Fruit fly (Drosophila melanogaster) whole organism, embryonic: ENCODE measurements around the gene CG7650.
A peak's percentile ranks its signal among the peaks of the same experiment; 100 is the strongest.

Experiments used
- CG11695 ChIP-seq: fragments of 200-800 bp; sonication (Bioruptor generic); IDR thresholded peaks from 3 replicates; pipeline ENCODE4 v1.3.6; 2022; ENCODE audit warnings: missing biosample characterization, missing genetic modification characterization
- CG12104 ChIP-seq: fragments of 200-800 bp; sonication (Bioruptor generic); optimal IDR thresholded peaks from 3 replicates; lab custom pipeline; 2016; ENCODE audit warnings: missing biosample characterization, missing genetic modification characterization
- CG12155 ChIP-seq: fragments of 200-800 bp; sonication (Bioruptor generic); optimal IDR thresholded peaks from 3 replicates; lab custom pipeline; 2016; ENCODE audit warnings: missing biosample characterization, missing genetic modification characterization
- CG12299 ChIP-seq: fragments of 200-800 bp; sonication (Bioruptor generic); optimal IDR thresholded peaks from 2 replicates; lab custom pipeline; 2018; ENCODE audit warnings: missing biosample characterization, mild to moderate bottlenecking, missing genetic modification characterization
- CG13287 ChIP-seq: fragments of 200-800 bp; sonication (Bioruptor generic); IDR thresholded peaks from 2 replicates; pipeline ENCODE4 v1.3.6; 2022; ENCODE audit warnings: missing biosample characterization, missing genetic modification characterization; ENCODE audit not compliant: partially characterized antibody
- CG13894 ChIP-seq: fragments of 200-800 bp; sonication (Bioruptor generic); optimal IDR thresholded peaks from 3 replicates; lab custom pipeline; 2018; ENCODE audit warnings: missing biosample characterization, mild to moderate bottlenecking, missing genetic modification characterization, moderate library complexity
- CG14050 ChIP-seq: fragments of 200-800 bp; sonication (Bioruptor generic); IDR thresholded peaks from 3 replicates; pipeline ENCODE4 v1.3.6; 2022; ENCODE audit warnings: missing biosample characterization, missing genetic modification characterization
- CG17328 ChIP-seq: fragments of 200-800 bp; sonication (Bioruptor generic); IDR thresholded peaks from 2 replicates; pipeline ENCODE4 v1.3.6; 2022; ENCODE audit warnings: missing biosample characterization, missing genetic modification characterization
- CG1792 ChIP-seq: fragments of 200-800 bp; sonication (Bioruptor generic); optimal IDR thresholded peaks from 2 replicates; lab custom pipeline; 2016; ENCODE audit warnings: missing biosample characterization, missing genetic modification characterization
- CG2875 ChIP-seq: fragments of 200-800 bp; sonication (Bioruptor generic); optimal IDR thresholded peaks from 2 replicates; lab custom pipeline; 2017; ENCODE audit warnings: missing biosample characterization, mild to moderate bottlenecking, missing genetic modification characterization, missing genetic modification reagents
- CG30020 ChIP-seq: fragments of 200-800 bp; optimal IDR thresholded peaks from 2 replicates; lab custom pipeline; 2019; ENCODE audit warnings: missing biosample characterization, mild to moderate bottlenecking, missing genetic modification characterization, moderate library complexity
- CG33557 ChIP-seq: fragments of 200-800 bp; sonication (Bioruptor generic); optimal IDR thresholded peaks from 2 replicates; lab custom pipeline; 2019; ENCODE audit warnings: missing biosample characterization, mild to moderate bottlenecking, missing genetic modification characterization, moderate library complexity
- CG3995 ChIP-seq: fragments of 200-800 bp; sonication (Bioruptor generic); optimal IDR thresholded peaks from 3 replicates; lab custom pipeline; 2016; ENCODE audit warnings: missing biosample characterization, missing genetic modification characterization
- CG4404 ChIP-seq: fragments of 200-800 bp; sonication (Bioruptor generic); IDR thresholded peaks from 2 replicates; pipeline ENCODE4 v1.3.6; 2022; ENCODE audit warnings: missing biosample characterization, missing genetic modification characterization
- CG4424 ChIP-seq: fragments of 200-800 bp; sonication (Bioruptor generic); optimal IDR thresholded peaks from 3 replicates; lab custom pipeline; 2016; ENCODE audit warnings: missing biosample characterization, missing genetic modification characterization
- CG4820 ChIP-seq: fragments of 200-800 bp; sonication (Bioruptor generic); optimal IDR thresholded peaks from 3 replicates; lab custom pipeline; 2016; ENCODE audit warnings: missing biosample characterization, missing genetic modification characterization
- CG6813 ChIP-seq: fragments of 200-800 bp; sonication (Bioruptor generic); optimal IDR thresholded peaks from 2 replicates; lab custom pipeline; 2017; ENCODE audit warnings: missing biosample characterization, missing genetic modification characterization, mild to moderate bottlenecking, moderate library complexity, missing genetic modification reagents
- Dip2 ChIP-seq: fragments of 200-800 bp; sonication (Bioruptor generic); IDR thresholded peaks from 2 replicates; pipeline ENCODE4 v1.3.6; 2022; ENCODE audit warnings: missing biosample characterization, missing genetic modification characterization
- Dll ChIP-seq: fragments of 200-800 bp; sonication (Bioruptor generic); IDR thresholded peaks from 4 replicates; pipeline ENCODE4 v1.3.6; 2022; ENCODE audit warnings: missing biosample characterization, missing genetic modification characterization; ENCODE audit not compliant: partially characterized antibody
- Doc2 ChIP-seq: fragments of 200-800 bp; sonication (Bioruptor generic); IDR thresholded peaks from 2 replicates; pipeline ENCODE4 v1.3.6; 2022; ENCODE audit warnings: missing biosample characterization, missing genetic modification characterization
- Dp ChIP-seq: fragments of 200-800 bp; sonication (Bioruptor generic); optimal IDR thresholded peaks from 2 replicates; lab custom pipeline; 2018; ENCODE audit warnings: missing biosample characterization, mild to moderate bottlenecking, missing genetic modification characterization, moderate library complexity
- Dref ChIP-seq: fragments of 200-800 bp; sonication (Bioruptor generic); IDR thresholded peaks from 2 replicates; pipeline ENCODE4 v1.3.6; 2022; ENCODE audit warnings: missing biosample characterization, missing genetic modification characterization
- HLH54F ChIP-seq: fragments of 200-800 bp; sonication (Bioruptor generic); optimal IDR thresholded peaks from 3 replicates; lab custom pipeline; 2016; ENCODE audit warnings: missing biosample characterization, missing genetic modification characterization
- Hand ChIP-seq: fragments of 200-800 bp; sonication (Bioruptor generic); optimal IDR thresholded peaks from 2 replicates; lab custom pipeline; 2017; ENCODE audit warnings: mild to moderate bottlenecking, missing biosample characterization, missing genetic modification reagents, missing genetic modification characterization
- Hr39 ChIP-seq: fragments of >200 bp; optimal IDR thresholded peaks from 2 replicates; lab custom pipeline; 2017
- Jarid2 ChIP-seq: fragments of 200-800 bp; sonication (Bioruptor generic); optimal IDR thresholded peaks from 3 replicates; lab custom pipeline; 2017; ENCODE audit warnings: mild to moderate bottlenecking, missing biosample characterization, missing genetic modification reagents, missing genetic modification characterization
- Sry-δ ChIP-seq: fragments of 200-800 bp; sonication (Bioruptor generic); optimal IDR thresholded peaks from 2 replicates; lab custom pipeline; 2016; ENCODE audit warnings: missing biosample characterization, missing genetic modification characterization
- Tbp ChIP-seq: fragments of >200 bp; optimal IDR thresholded peaks from 2 replicates; lab custom pipeline; 2018; ENCODE audit warnings: missing biosample characterization, missing genetic modification characterization
- az2 ChIP-seq: fragments of 200-800 bp; sonication (Bioruptor generic); optimal IDR thresholded peaks from 3 replicates; lab custom pipeline; 2016; ENCODE audit warnings: missing biosample characterization, missing genetic modification characterization
- bigmax ChIP-seq: fragments of 200-800 bp; sonication (Bioruptor generic); optimal IDR thresholded peaks from 2 replicates; lab custom pipeline; 2018; ENCODE audit warnings: missing biosample characterization, mild to moderate bottlenecking, missing genetic modification characterization
- ci ChIP-seq: fragments of 200-800 bp; sonication (Bioruptor generic); IDR thresholded peaks from 3 replicates; pipeline ENCODE4 v1.3.6; 2022; ENCODE audit warnings: missing biosample characterization, missing genetic modification characterization
- crc ChIP-seq: fragments of 200-800 bp; sonication (Bioruptor generic); optimal IDR thresholded peaks from 2 replicates; lab custom pipeline; 2016; ENCODE audit warnings: missing biosample characterization, missing genetic modification characterization
- dmrt11E ChIP-seq: fragments of 200-800 bp; sonication (Bioruptor generic); optimal IDR thresholded peaks from 3 replicates; lab custom pipeline; 2018; ENCODE audit warnings: missing biosample characterization, mild to moderate bottlenecking, missing genetic modification characterization, moderate library complexity
- grau ChIP-seq: fragments of 200-800 bp; optimal IDR thresholded peaks from 3 replicates; lab custom pipeline; 2019; ENCODE audit warnings: missing biosample characterization, mild to moderate bottlenecking, missing genetic modification characterization, moderate library complexity
- hbn ChIP-seq: fragments of 200-800 bp; sonication (Bioruptor generic); IDR thresholded peaks from 2 replicates; pipeline ENCODE4 v1.3.6; 2022; ENCODE audit warnings: missing biosample characterization, missing genetic modification characterization; ENCODE audit not compliant: partially characterized antibody
- her ChIP-seq: fragments of 200-800 bp; sonication (Bioruptor generic); optimal IDR thresholded peaks from 2 replicates; lab custom pipeline; 2016; ENCODE audit warnings: missing biosample characterization, missing genetic modification characterization
- ind ChIP-seq: fragments of 200-800 bp; sonication (Bioruptor generic); optimal IDR thresholded peaks from 3 replicates; lab custom pipeline; 2016; ENCODE audit warnings: missing biosample characterization, missing genetic modification characterization
- nau ChIP-seq: fragments of 200-800 bp; sonication (Bioruptor generic); optimal IDR thresholded peaks from 3 replicates; lab custom pipeline; 2017; ENCODE audit warnings: missing biosample characterization, mild to moderate bottlenecking, missing genetic modification characterization, missing genetic modification reagents
- otp ChIP-seq: fragments of 200-800 bp; sonication (Bioruptor generic); IDR thresholded peaks from 3 replicates; pipeline ENCODE4, ENCODE4 v1.3.6; 2022; ENCODE audit warnings: missing biosample characterization, missing genetic modification characterization
- pan ChIP-seq, 4 experiments: fragments of >200 bp in 3 of 4; fragments of 200-800 bp in 1 of 4; sonication (Bioruptor generic) in 1 of 4; optimal IDR thresholded peaks in 3 of 4; IDR thresholded peaks in 1 of 4; 2 replicates each; pipeline versions ENCODE4 v1.3.6 to Lab custom; 2017 to 2022; ENCODE audit warnings: missing biosample characterization in 2 of 4, missing genetic modification characterization in 2 of 4, mixed read lengths in 1 of 4
- pb ChIP-seq: fragments of 200-800 bp; sonication (Bioruptor generic); optimal IDR thresholded peaks from 3 replicates; lab custom pipeline; 2016; ENCODE audit warnings: missing biosample characterization, missing genetic modification characterization
- pros ChIP-seq: fragments of 200-800 bp; sonication (Bioruptor generic); optimal IDR thresholded peaks from 3 replicates; lab custom pipeline; 2019; ENCODE audit warnings: missing biosample characterization, mild to moderate bottlenecking, missing genetic modification characterization, moderate library complexity
- ro ChIP-seq: fragments of 200-800 bp; sonication (Bioruptor generic); IDR thresholded peaks from 2 replicates; pipeline ENCODE4 v1.3.6; 2022; ENCODE audit warnings: missing biosample characterization, missing genetic modification characterization
- run ChIP-seq: fragments of 200-800 bp; sonication (Bioruptor generic); optimal IDR thresholded peaks from 3 replicates; lab custom pipeline; 2018; ENCODE audit warnings: missing biosample characterization, mild to moderate bottlenecking, missing genetic modification characterization
- slbo ChIP-seq: fragments of 200-800 bp; sonication (Bioruptor generic); IDR thresholded peaks from 2 replicates; pipeline ENCODE4 v1.3.6; 2022; ENCODE audit warnings: missing biosample characterization, missing genetic modification characterization
- slp2 ChIP-seq: fragments of 200-800 bp; sonication (Bioruptor generic); optimal IDR thresholded peaks from 2 replicates; lab custom pipeline; 2016; ENCODE audit warnings: missing biosample characterization, missing genetic modification characterization
- sqz ChIP-seq: fragments of 200-800 bp; sonication (Bioruptor generic); optimal IDR thresholded peaks from 3 replicates; lab custom pipeline; 2018; ENCODE audit warnings: missing biosample characterization, mild to moderate bottlenecking, missing genetic modification characterization
- tap ChIP-seq: fragments of 200-800 bp; optimal IDR thresholded peaks from 3 replicates; lab custom pipeline; 2019; ENCODE audit warnings: missing biosample characterization, mild to moderate bottlenecking, missing genetic modification characterization, moderate library complexity
- trem ChIP-seq: fragments of 200-800 bp; optimal IDR thresholded peaks from 3 replicates; lab custom pipeline; 2019; ENCODE audit warnings: missing biosample characterization, mild to moderate bottlenecking, missing genetic modification characterization, moderate library complexity
- z ChIP-seq: fragments of 200-800 bp; sonication (Bioruptor generic); IDR thresholded peaks from 3 replicates; pipeline ENCODE4 v1.3.6; 2022; ENCODE audit warnings: missing biosample characterization, missing genetic modification characterization

The CG7650 gene

DNA sequence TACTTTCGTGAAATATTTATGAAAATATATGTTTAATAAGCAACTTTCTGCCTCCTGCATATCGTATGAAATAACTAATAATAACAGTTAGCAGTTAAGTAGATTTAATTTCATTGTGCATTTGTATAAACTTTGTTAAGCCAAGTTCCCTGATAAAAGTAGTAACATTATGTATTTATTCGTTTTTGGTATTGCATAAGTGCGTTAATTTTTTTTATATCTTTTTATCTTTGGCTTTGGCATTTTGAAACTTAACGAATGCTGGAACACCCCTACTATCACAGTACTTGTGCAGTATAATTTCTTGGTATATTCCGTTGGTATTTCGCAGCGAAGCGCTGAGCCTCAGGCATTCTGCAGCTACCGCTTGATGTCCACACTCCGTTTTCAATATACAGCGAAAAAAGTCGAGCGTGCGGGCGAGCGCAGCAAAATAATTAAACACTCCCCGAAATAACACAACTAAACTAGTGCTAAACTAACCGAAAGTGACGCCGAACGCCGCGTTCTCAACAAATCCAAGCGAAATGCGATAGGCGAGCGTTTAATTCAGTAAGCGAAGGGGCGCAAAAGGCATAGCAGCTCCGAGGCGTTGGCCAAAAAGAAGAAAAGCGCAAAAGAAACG lies 21.6 kb downstream of the CG7650 start, which contains the start of gene RhoGAP71E (continued):
- TF ChIP-seq CG30020 (tag; lab: Kevin White, UChicago): peak; percentile 54
- no peak for TF ChIP-seq CG4424 (GFP tag; lab: Kevin White, UChicago)
- TF ChIP-seq CG4820 (GFP tag; lab: Kevin White, UChicago): no peak
- peak; percentile 60 for TF ChIP-seq slbo (GFP tag; lab: Robert Waterston, UW)
- peak; percentile 15 for TF ChIP-seq CG12155 (GFP tag; lab: Kevin White, UChicago)
- peak; percentile 21 for TF ChIP-seq dmrt11E (tag; lab: Kevin White, UChicago)
- TF ChIP-seq Sry-δ: no peak
- TF ChIP-seq Dll (GFP tag; lab: Robert Waterston, UW): no peak; the same call in 3 of the 4 replicates
- no peak for TF ChIP-seq Hr39 (lab: Kevin White, UChicago)
- no peak for TF ChIP-seq CG33557 (GFP tag; lab: Kevin White, UChicago)
- TF ChIP-seq CG14050 (GFP tag; lab: Robert Waterston, UW): no peak
- TF ChIP-seq CG13287 (GFP tag; lab: Robert Waterston, UW): peak; percentile 53
- TF ChIP-seq CG3995: peak; percentile 3
- TF ChIP-seq HLH54F (GFP tag; lab: Kevin White, UChicago): no peak
- peak; percentile 25 for TF ChIP-seq run
- TF ChIP-seq az2 (GFP tag; lab: Kevin White, UChicago): no peak
- TF ChIP-seq hbn: no peak
- TF ChIP-seq pb (GFP tag; lab: Kevin White, UChicago): peak; percentile 40
- no peak for TF ChIP-seq CG2875 (GFP tag; lab: Kevin White, UChicago)
- no peak for TF ChIP-seq Dip2 (GFP tag; lab: Robert Waterston, UW)
- peak; percentile 32 for TF ChIP-seq CG6813 (GFP tag; lab: Kevin White, UChicago)
- TF ChIP-seq crc: no peak
- TF ChIP-seq Tbp: no peak
- TF ChIP-seq CG4404 (GFP tag; lab: Robert Waterston, UW): no peak
- TF ChIP-seq CG13894 (tag; lab: Kevin White, UChicago): peak; percentile 59
- TF ChIP-seq Dref (GFP tag; lab: Robert Waterston, UW): no peak
- peak; percentile 88 for TF ChIP-seq ci (GFP tag; lab: Robert Waterston, UW)
- peak; percentile 63 for TF ChIP-seq grau
- peak; percentile 63; the same call in 2 of the 3 replicates for TF ChIP-seq CG11695 (GFP tag; lab: Robert Waterston, UW)
- TF ChIP-seq otp (GFP tag; lab: Robert Waterston, UW): peak; percentile 35; the same call in 1 of the 3 replicates
- no peak for TF ChIP-seq Doc2 (GFP tag; lab: Robert Waterston, UW)
- peak; percentile 94 for TF ChIP-seq her (GFP tag; lab: Kevin White, UChicago)
- no peak for TF ChIP-seq sqz (GFP tag; lab: Kevin White, UChicago)
- TF ChIP-seq CG12104: peak; percentile 15
- TF ChIP-seq pros (GFP tag; lab: Kevin White, UChicago): no peak
- no peak for TF ChIP-seq slp2
- TF ChIP-seq Jarid2 (GFP tag; lab: Kevin White, UChicago): peak; percentile 91
- TF ChIP-seq Dp: peak; percentile 11
- peak; percentile 49 for TF ChIP-seq tap (tag; lab: Kevin White, UChicago)
- peak; percentile 17 for TF ChIP-seq nau (GFP tag; lab: Kevin White, UChicago)
- peak; percentile 18 for TF ChIP-seq Hand
- TF ChIP-seq pan (optimal IDR thresholded peaks at IDR 0.05; lab: Kevin White, UChicago): no peak
- peak in 1 of 2 experiments; percentile 53 for TF ChIP-seq pan (GFP tag; optimal IDR thresholded peaks at IDR 0.05 in 1 of 2, IDR thresholded peaks at IDR 0.05 in 1 of 2)
- no peak for TF ChIP-seq CG1792 (GFP tag; lab: Kevin White, UChicago)
- peak; percentile 24 for TF ChIP-seq bigmax
- peak; percentile 46; the same call in 1 of the 2 replicates for TF ChIP-seq CG17328 (GFP tag; lab: Robert Waterston, UW)
- TF ChIP-seq z (GFP tag; lab: Robert Waterston, UW): no peak
- no peak for TF ChIP-seq ro
- no peak for TF ChIP-seq ind (GFP tag; lab: Kevin White, UChicago)
- peak; percentile 59 for TF ChIP-seq trem (tag; lab: Kevin White, UChicago)
- TF ChIP-seq CG12299: peak; percentile 34
